Worm (Caenorhabditis elegans): ENCODE measurements around the gene B0507.8.

DNA sequence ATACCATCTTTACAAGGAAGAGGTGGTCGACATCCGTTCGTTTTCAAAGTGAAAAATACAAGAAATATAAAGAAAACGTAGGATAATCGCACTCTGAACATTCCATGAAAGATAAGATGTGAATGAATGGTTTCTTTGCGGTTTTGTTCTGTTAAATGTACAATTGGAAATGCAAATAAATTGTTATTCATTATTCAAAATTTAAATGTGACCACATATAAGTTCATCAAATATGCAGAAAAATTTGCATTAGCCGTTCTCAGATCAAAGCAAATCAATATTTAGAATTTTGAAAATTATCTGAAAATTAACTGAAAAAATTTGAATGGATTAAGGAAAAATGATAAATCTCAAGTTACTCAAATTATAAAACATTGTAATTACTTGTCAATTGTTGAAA, 50.9 kb downstream of the B0507.8 start, which contains the start of gene ZC178.2:
- TF ChIP-seq klf-2 (GFP tag; conservative IDR thresholded peaks at IDR 0.05) (no peak), ztf-23 (GFP tag; IDR thresholded peaks at IDR 0.05) (no peak), ztf-29 (GFP tag; IDR thresholded peaks at IDR 0.05) (no peak), tab-1 (GFP tag; IDR thresholded peaks at IDR 0.05) (no peak), T22C8.4 (GFP tag; IDR thresholded peaks at IDR 0.05) (no peak), flt-1 (GFP tag; IDR thresholded peaks at IDR 0.05) (no peak)
